Fruit fly (Drosophila melanogaster) whole organism, embryonic: ENCODE data around the gene Sodh2.

Experiments
- CG14014 ChIP-seq: fragments of 200-800 bp; sonication (Bioruptor generic); IDR thresholded peaks from 2 replicates; pipeline ENCODE4 v1.3.6; 2022; ENCODE audit warnings: missing biosample characterization, missing genetic modification characterization
- CG16813 ChIP-seq: fragments of 200-800 bp; sonication (Bioruptor generic); IDR thresholded peaks from 3 replicates; pipeline ENCODE4 v1.3.6; 2022; ENCODE audit warnings: missing biosample characterization, missing genetic modification characterization; ENCODE audit not compliant: partially characterized antibody
- CG17361 ChIP-seq: fragments of 200-800 bp; sonication (Bioruptor generic); IDR thresholded peaks from 3 replicates; pipeline ENCODE4 v1.3.6; 2022; ENCODE audit warnings: missing biosample characterization, missing genetic modification characterization
- CG6689 ChIP-seq: fragments of 200-800 bp; sonication (Bioruptor generic); IDR thresholded peaks from 2 replicates; pipeline ENCODE4 v1.3.6; 2022; ENCODE audit warnings: missing biosample characterization, missing genetic modification characterization
- CG7556 ChIP-seq: fragments of 200-800 bp; sonication (Bioruptor generic); optimal IDR thresholded peaks from 2 replicates; lab custom pipeline; 2017; ENCODE audit warnings: missing biosample characterization, mild to moderate bottlenecking, missing genetic modification characterization
- CG9932 ChIP-seq: fragments of 200-800 bp; sonication (Bioruptor generic); IDR thresholded peaks from 2 replicates; pipeline ENCODE4 v1.3.6; 2022; ENCODE audit warnings: missing biosample characterization, missing genetic modification characterization
- HLHmδ ChIP-seq: fragments of 200-800 bp; sonication (Bioruptor generic); optimal IDR thresholded peaks from 2 replicates; lab custom pipeline; 2018; ENCODE audit warnings: missing biosample characterization, mild to moderate bottlenecking, missing genetic modification characterization, moderate library complexity
- Hsf ChIP-seq: fragments of 200-800 bp; sonication (Bioruptor generic); optimal IDR thresholded peaks from 3 replicates; lab custom pipeline; 2016; ENCODE audit warnings: missing biosample characterization, missing genetic modification characterization
- Sox102F ChIP-seq: fragments of 200-800 bp; sonication (Bioruptor generic); optimal IDR thresholded peaks from 2 replicates; lab custom pipeline; 2018; ENCODE audit warnings: missing biosample characterization, mild to moderate bottlenecking, missing genetic modification characterization, moderate library complexity
- bowl ChIP-seq: fragments of 200-800 bp; sonication (Bioruptor generic); IDR thresholded peaks from 2 replicates; pipeline ENCODE4 v1.3.6; 2022; ENCODE audit warnings: missing biosample characterization, missing genetic modification characterization
- br ChIP-seq: fragments of >200 bp; optimal IDR thresholded peaks from 2 replicates; lab custom pipeline; 2017
- gsb ChIP-seq: fragments of 200-800 bp; sonication (Bioruptor generic); IDR thresholded peaks from 2 replicates; pipeline ENCODE4 v1.3.6; 2022; ENCODE audit warnings: missing biosample characterization, missing genetic modification characterization
- her ChIP-seq: fragments of 200-800 bp; sonication (Bioruptor generic); optimal IDR thresholded peaks from 2 replicates; lab custom pipeline; 2016; ENCODE audit warnings: missing biosample characterization, missing genetic modification characterization

DNA sequence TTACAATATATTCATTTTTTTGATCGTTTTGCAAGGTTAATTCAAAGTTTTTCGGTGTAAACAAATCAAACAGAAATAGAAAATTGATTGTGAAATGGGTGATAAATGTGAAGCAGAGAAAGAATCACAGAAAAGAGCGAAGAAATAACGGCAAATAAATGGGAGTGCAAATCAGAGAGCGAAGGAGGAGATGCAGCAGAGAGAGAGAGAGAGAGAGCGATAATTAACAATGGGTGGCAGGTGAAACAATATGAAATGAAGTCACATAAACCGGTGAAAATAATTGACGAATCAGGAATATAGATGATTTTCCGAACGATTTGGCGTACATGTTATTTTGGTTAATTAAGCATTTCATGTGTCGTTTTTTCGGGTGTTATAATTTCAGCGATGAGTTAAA, 12.2 kb upstream of the Sodh2 start:
- TF ChIP-seq HLHmδ (GFP tag; lab: Kevin White, UChicago) (no peak), CG16813 (no peak), Hsf (GFP tag; lab: Kevin White, UChicago) (no peak), Sox102F (GFP tag; lab: Kevin White, UChicago) (no peak), CG7556 (GFP tag; lab: Kevin White, UChicago) (no peak), br (lab: Kevin White, UChicago) (no peak), CG17361 (GFP tag; lab: Robert Waterston, UW) (no peak), bowl (GFP tag; lab: Robert Waterston, UW) (no peak), her (GFP tag; lab: Kevin White, UChicago) (no peak), gsb (GFP tag; lab: Robert Waterston, UW) (no peak), CG6689 (GFP tag; lab: Robert Waterston, UW) (no peak), CG14014 (GFP tag; lab: Robert Waterston, UW) (no peak), CG9932 (GFP tag; lab: Robert Waterston, UW) (no peak)
